Worm (Caenorhabditis elegans) whole organism, young adult: ENCODE measurements around the gene ZK829.7.

ENCODE experiments used
- B0019.2 ChIP-seq: fragments of 200-800 bp; sonication (Bioruptor generic); conservative IDR thresholded peaks from 2 replicates; pipeline ENCODE4 v1.3.6; 2022; ENCODE audit warnings: missing genetic modification reagents, missing genetic modification characterization, missing compliant biosample characterization
- B0261.1 ChIP-seq: sonication (generic microtip); optimal IDR thresholded peaks from 2 replicates; lab custom pipeline; 2016; ENCODE audit warnings: mild to moderate bottlenecking, missing genetic modification characterization, moderate library complexity, missing compliant biosample characterization
- C17E4.6 ChIP-seq: fragments of 200-800 bp; sonication (Bioruptor generic); IDR thresholded peaks from 2 replicates; pipeline ENCODE4 v1.3.6; 2022; ENCODE audit warnings: missing genetic modification reagents, missing genetic modification characterization, missing compliant biosample characterization
- D2030.7 ChIP-seq: fragments of 200-800 bp; sonication (Bioruptor generic); IDR thresholded peaks from 2 replicates; pipeline ENCODE4 v1.3.6; 2022; ENCODE audit warnings: missing genetic modification reagents, missing genetic modification characterization, missing compliant biosample characterization
- F23B12.7 ChIP-seq: sonication (generic microtip); optimal IDR thresholded peaks from 2 replicates; lab custom pipeline; 2017; ENCODE audit warnings: missing genetic modification characterization, mild to moderate bottlenecking, missing compliant biosample characterization, antibody characterized with exemption, moderate library complexity; ENCODE audit not compliant: insufficient read depth
- F33H1.4 ChIP-seq: fragments of 200-800 bp; sonication (Bioruptor generic); IDR thresholded peaks from 2 replicates; pipeline ENCODE4 v1.3.6; 2022; ENCODE audit warnings: missing genetic modification reagents, missing genetic modification characterization, missing compliant biosample characterization
- F37B4.10 ChIP-seq: fragments of 200-800 bp; sonication (Bioruptor generic); IDR thresholded peaks from 2 replicates; pipeline ENCODE4 v1.3.6; 2022; ENCODE audit warnings: missing genetic modification characterization, missing compliant biosample characterization
- F49E8.2 ChIP-seq: sonication (generic microtip); optimal IDR thresholded peaks from 3 replicates; lab custom pipeline; 2017; ENCODE audit warnings: missing genetic modification characterization, mild to moderate bottlenecking, missing compliant biosample characterization, antibody characterized with exemption, moderate library complexity; ENCODE audit not compliant: insufficient read depth
- F55B11.4 ChIP-seq: sonication (generic microtip); optimal IDR thresholded peaks from 2 replicates; lab custom pipeline; 2016; ENCODE audit warnings: missing compliant biosample characterization, missing genetic modification characterization, borderline replicate concordance; ENCODE audit not compliant: insufficient read depth
- F57A8.1 ChIP-seq: fragments of 200-800 bp; sonication (Bioruptor generic); optimal IDR thresholded peaks from 2 replicates; lab custom pipeline; 2018; ENCODE audit warnings: mild to moderate bottlenecking, missing genetic modification characterization, moderate library complexity, missing compliant biosample characterization
- F57C9.4 ChIP-seq: sonication (generic microtip); optimal IDR thresholded peaks from 2 replicates; lab custom pipeline; 2017; ENCODE audit warnings: mild to moderate bottlenecking, missing genetic modification characterization, missing compliant biosample characterization
- Y53G8AR.9 ChIP-seq: fragments of 200-800 bp; sonication (Bioruptor generic); conservative IDR thresholded peaks from 2 replicates; pipeline ENCODE4 v1.3.6; 2022; ENCODE audit warnings: missing genetic modification reagents, missing genetic modification characterization, missing compliant biosample characterization
- Y95B8A.8 ChIP-seq: fragments of 200-800 bp; sonication (Bioruptor generic); IDR thresholded peaks from 2 replicates; pipeline ENCODE4 v1.3.6; 2022; ENCODE audit warnings: missing genetic modification reagents, missing genetic modification characterization, missing compliant biosample characterization
- ama-1 ChIP-seq, 3 experiments: fragments of 150-350 bp in 1 of 3; sonication (generic microtip) in 2 of 3; optimal IDR thresholded peaks; 2 replicates each; lab custom pipeline; 2014 to 2018; ENCODE audit warnings: missing biosample characterization in 2 of 3, missing genetic modification characterization in 2 of 3, missing genetic modification reagents in 2 of 3
- aptf-3 ChIP-seq: fragments of 200-800 bp; sonication (Bioruptor generic); IDR thresholded peaks from 2 replicates; pipeline ENCODE4 v1.3.6; 2022; ENCODE audit warnings: missing genetic modification characterization, missing compliant biosample characterization
- attf-6 ChIP-seq: fragments of 200-800 bp; sonication (Bioruptor generic); IDR thresholded peaks from 2 replicates; pipeline ENCODE4 v1.3.6; 2022; ENCODE audit warnings: missing genetic modification reagents, missing genetic modification characterization, missing compliant biosample characterization
- bed-2 ChIP-seq: fragments of 200-800 bp; sonication (Bioruptor generic); IDR thresholded peaks from 2 replicates; pipeline ENCODE4 v1.3.6; 2022; ENCODE audit warnings: missing genetic modification reagents, missing genetic modification characterization, missing compliant biosample characterization
- cebp-2 ChIP-seq: fragments of 200-800 bp; sonication (Bioruptor generic); IDR thresholded peaks from 2 replicates; pipeline ENCODE4 v1.3.6; 2022; ENCODE audit warnings: missing genetic modification characterization, missing compliant biosample characterization
- ceh-100 ChIP-seq: fragments of 200-800 bp; sonication (Bioruptor generic); IDR thresholded peaks from 2 replicates; pipeline ENCODE4 v1.3.6; 2022; ENCODE audit warnings: missing genetic modification reagents, missing genetic modification characterization, missing compliant biosample characterization
- ceh-40 ChIP-seq: fragments of 200-800 bp; sonication (Bioruptor generic); IDR thresholded peaks from 2 replicates; pipeline ENCODE4 v1.3.6; 2022; ENCODE audit warnings: missing genetic modification characterization, missing compliant biosample characterization
- ceh-58 ChIP-seq: fragments of 200-800 bp; sonication (Bioruptor generic); IDR thresholded peaks from 2 replicates; pipeline ENCODE4 v1.3.6; 2022; ENCODE audit warnings: missing genetic modification characterization, missing compliant biosample characterization
- ceh-79 ChIP-seq: sonication (generic microtip); optimal IDR thresholded peaks from 2 replicates; lab custom pipeline; 2017; ENCODE audit warnings: mild to moderate bottlenecking, missing genetic modification characterization, missing compliant biosample characterization
- die-1 ChIP-seq: sonication (generic microtip); optimal IDR thresholded peaks from 2 replicates; lab custom pipeline; 2016; ENCODE audit warnings: missing genotype, mild to moderate bottlenecking, missing genetic modification characterization, missing compliant biosample characterization
- dpl-1 ChIP-seq: fragments of 150-350 bp; optimal IDR thresholded peaks from 2 replicates; lab custom pipeline; 2014; ENCODE audit warnings: missing biosample characterization, missing genetic modification reagents, missing genetic modification characterization
- efl-1 ChIP-seq: fragments of 150-350 bp; optimal IDR thresholded peaks from 2 replicates; lab custom pipeline; 2014; ENCODE audit warnings: missing biosample characterization, missing genetic modification reagents, missing genetic modification characterization
- egl-18 ChIP-seq: fragments of 200-800 bp; sonication (Bioruptor generic); IDR thresholded peaks from 2 replicates; pipeline ENCODE4 v1.3.6; 2022; ENCODE audit warnings: missing genetic modification reagents, missing genetic modification characterization, missing compliant biosample characterization
- egrh-3 ChIP-seq: fragments of 200-800 bp; sonication (Bioruptor generic); IDR thresholded peaks from 2 replicates; pipeline ENCODE4 v1.3.6; 2022; ENCODE audit warnings: missing genetic modification reagents, missing genetic modification characterization, missing compliant biosample characterization
- hlh-12 ChIP-seq: sonication (generic microtip); optimal IDR thresholded peaks from 2 replicates; lab custom pipeline; 2016; ENCODE audit warnings: missing genetic modification characterization, missing compliant biosample characterization
- hmg-1.2 ChIP-seq: fragments of 200-800 bp; sonication (Bioruptor generic); IDR thresholded peaks from 2 replicates; pipeline ENCODE4 v1.3.6; 2022; ENCODE audit warnings: missing genetic modification reagents, missing genetic modification characterization, missing compliant biosample characterization
- hsf-1 ChIP-seq: fragments of 200-800 bp; sonication (Bioruptor generic); IDR thresholded peaks from 2 replicates; pipeline ENCODE4 v1.3.6; 2022; ENCODE audit warnings: missing genetic modification reagents, missing genetic modification characterization, missing compliant biosample characterization
- lin-54 ChIP-seq: fragments of 200-800 bp; sonication (Bioruptor generic); optimal IDR thresholded peaks from 2 replicates; lab custom pipeline; 2018; ENCODE audit warnings: mild to moderate bottlenecking, missing genetic modification characterization, missing compliant biosample characterization
- mcd-1 ChIP-seq: fragments of 200-800 bp; sonication (Bioruptor generic); IDR thresholded peaks from 2 replicates; pipeline ENCODE4 v1.3.6; 2022; ENCODE audit warnings: missing genetic modification reagents, missing genetic modification characterization, missing compliant biosample characterization
- mel-28 ChIP-seq: sonication (generic microtip); optimal IDR thresholded peaks from 2 replicates; lab custom pipeline; 2016; ENCODE audit warnings: borderline replicate concordance, mild to moderate bottlenecking, missing genetic modification characterization, missing compliant biosample characterization
- mes-4 ChIP-seq: sonication (generic microtip); optimal IDR thresholded peaks from 2 replicates; lab custom pipeline; 2016; ENCODE audit warnings: missing genotype, missing genetic modification characterization, missing compliant biosample characterization
- nfya-2 ChIP-seq: fragments of 200-800 bp; sonication (Bioruptor generic); IDR thresholded peaks from 2 replicates; pipeline ENCODE4 v1.3.6; 2022; ENCODE audit warnings: missing genetic modification reagents, missing genetic modification characterization, missing compliant biosample characterization
- nhr-27 ChIP-seq: fragments of 200-800 bp; sonication (Bioruptor generic); optimal IDR thresholded peaks from 2 replicates; lab custom pipeline; 2018; ENCODE audit warnings: mild to moderate bottlenecking, missing genetic modification characterization, moderate library complexity, missing compliant biosample characterization
- nhr-80 ChIP-seq: sonication (generic microtip); optimal IDR thresholded peaks from 2 replicates; lab custom pipeline; 2016; ENCODE audit warnings: missing genetic modification characterization, missing compliant biosample characterization
- nhr-90 ChIP-seq: sonication (generic microtip); optimal IDR thresholded peaks from 2 replicates; lab custom pipeline; 2016; ENCODE audit warnings: missing genotype, mild to moderate bottlenecking, missing genetic modification characterization, missing compliant biosample characterization
- pha-4 ChIP-seq: fragments of 150-350 bp; sonication (generic microtip); optimal IDR thresholded peaks from 2 replicates; lab custom pipeline; 2014; ENCODE audit warnings: missing biosample characterization, missing genetic modification reagents, missing genetic modification characterization
- rcor-1 ChIP-seq: fragments of 200-800 bp; sonication (Bioruptor generic); IDR thresholded peaks from 2 replicates; pipeline ENCODE4 v1.3.6; 2022; ENCODE audit warnings: missing genetic modification reagents, missing genetic modification characterization, missing compliant biosample characterization
- rpc-1 ChIP-seq, 2 experiments: fragments of 150-350 bp in 1 of 2; sonication (generic microtip) in 1 of 2; optimal IDR thresholded peaks; 2 replicates each; lab custom pipeline; 2014 to 2018; ENCODE audit warnings: missing biosample characterization in 1 of 2, missing genetic modification characterization in 1 of 2, missing genetic modification reagents in 1 of 2, missing genotype in 1 of 2
- snpc-1.1 ChIP-seq: sonication (generic microtip); optimal IDR thresholded peaks from 2 replicates; lab custom pipeline; 2017; ENCODE audit warnings: missing genetic modification characterization, mild to moderate bottlenecking, missing compliant biosample characterization, antibody characterized with exemption, moderate library complexity, missing genotype, missing genetic modification reagents; ENCODE audit not compliant: insufficient read depth
- snpc-1.3 ChIP-seq: sonication (generic microtip); optimal IDR thresholded peaks from 2 replicates; lab custom pipeline; 2017; ENCODE audit warnings: missing genetic modification characterization, mild to moderate bottlenecking, missing compliant biosample characterization, antibody characterized with exemption, moderate library complexity, missing genotype, missing genetic modification reagents; ENCODE audit not compliant: insufficient read depth
- somi-1 ChIP-seq: fragments of 200-800 bp; sonication (Bioruptor generic); optimal IDR thresholded peaks from 2 replicates; lab custom pipeline; 2018; ENCODE audit warnings: mild to moderate bottlenecking, missing genetic modification characterization, missing compliant biosample characterization
- sptf-2 ChIP-seq: fragments of 200-800 bp; sonication (Bioruptor generic); optimal IDR thresholded peaks from 2 replicates; lab custom pipeline; 2018; ENCODE audit warnings: mild to moderate bottlenecking, missing genetic modification characterization, missing compliant biosample characterization
- unc-130 ChIP-seq: sonication (generic microtip); optimal IDR thresholded peaks from 2 replicates; lab custom pipeline; 2016; ENCODE audit warnings: missing genetic modification reagents, missing genetic modification characterization, missing compliant biosample characterization
- unc-62 ChIP-seq: fragments of 150-350 bp; optimal IDR thresholded peaks from 2 replicates; lab custom pipeline; 2014; ENCODE audit warnings: missing biosample characterization, missing genetic modification reagents, missing genetic modification characterization
- ztf-6 ChIP-seq: fragments of 200-800 bp; sonication (Bioruptor generic); IDR thresholded peaks from 2 replicates; pipeline ENCODE4 v1.3.6; 2022; ENCODE audit warnings: missing genetic modification reagents, missing genetic modification characterization, missing compliant biosample characterization

ZK829.7 gene

ce11 chrIV:11955592-11955991 lies 5.7 kb downstream of the ZK829.7 start (continued):
- TF ChIP-seq die-1 (tag; lab: Kevin White, UChicago), result peak; percentile 28
- 0 out of 2 replicates have a peak, but pooled peaks have one; percentile 16 for TF ChIP-seq rcor-1 (GFP tag; lab: Robert Waterston, UW)
- no peak for TF ChIP-seq cebp-2 (GFP tag; lab: Robert Waterston, UW)
- no peak for TF ChIP-seq F57A8.1 (GFP tag; lab: Kevin White, UChicago)
- peak; percentile 8 for TF ChIP-seq F23B12.7 (tag; lab: Kevin White, UChicago)
- TF ChIP-seq dpl-1 (GFP tag; lab: Kevin White, UChicago), result no peak
- TF ChIP-seq Y95B8A.8 (GFP tag; lab: Robert Waterston, UW), result no peak
- TF ChIP-seq aptf-3 (GFP tag; lab: Robert Waterston, UW), result no peak
- no peak for TF ChIP-seq F37B4.10 (GFP tag; lab: Robert Waterston, UW)
- TF ChIP-seq C17E4.6 (GFP tag; lab: Robert Waterston, UW), result no peak
- no peak for TF ChIP-seq bed-2 (GFP tag; lab: Robert Waterston, UW)
- peak; percentile 41 for TF ChIP-seq F49E8.2 (tag; lab: Kevin White, UChicago)
- no peak for TF ChIP-seq unc-130
- peak; percentile 64 for TF ChIP-seq ama-1 (optimal IDR thresholded peaks at IDR 0.05; lab: Kevin White, UChicago)
- TF ChIP-seq ama-1 (GFP tag; optimal IDR thresholded peaks at IDR 0.05; lab: Kevin White, UChicago), result peak in 1 of 2 experiments; percentile 24
- 0 out of 2 replicates have a peak, but pooled peaks have one; percentile 20 for TF ChIP-seq D2030.7
- no peak for TF ChIP-seq F33H1.4 (GFP tag; lab: Robert Waterston, UW)
- no peak for TF ChIP-seq egl-18 (GFP tag; lab: Robert Waterston, UW)
- TF ChIP-seq Y53G8AR.9, result peak; percentile 83
- TF ChIP-seq ceh-40 (GFP tag; lab: Robert Waterston, UW), result 0 out of 2 replicates have a peak, but pooled peaks have one; percentile 15
- no peak for TF ChIP-seq snpc-1.1 (tag; lab: Kevin White, UChicago)
- TF ChIP-seq ztf-6 (GFP tag; lab: Robert Waterston, UW), result no peak
- TF ChIP-seq nhr-80, result peak; percentile 95
- TF ChIP-seq F55B11.4 (tag; lab: Kevin White, UChicago), result no peak
- TF ChIP-seq hsf-1 (GFP tag; lab: Robert Waterston, UW), result peak; percentile 57; the same call in 1 of the 2 replicates
- TF ChIP-seq ceh-79, result no peak
- TF ChIP-seq mes-4 (tag; lab: Kevin White, UChicago), result no peak
- no peak for TF ChIP-seq nfya-2 (GFP tag; lab: Robert Waterston, UW)
- TF ChIP-seq pha-4 (tag; lab: Kevin White, UChicago), result peak; percentile 71
- TF ChIP-seq mcd-1 (GFP tag; lab: Robert Waterston, UW), result peak; percentile 44; the same call in 1 of the 2 replicates
- no peak for TF ChIP-seq F57C9.4 (tag; lab: Kevin White, UChicago)
- TF ChIP-seq sptf-2, result no peak
- TF ChIP-seq B0261.1 (tag; lab: Kevin White, UChicago), result no peak
- no peak for TF ChIP-seq mel-28 (tag; lab: Kevin White, UChicago)
- no peak for TF ChIP-seq egrh-3
- no peak for TF ChIP-seq somi-1
- TF ChIP-seq hmg-1.2 (GFP tag; lab: Robert Waterston, UW), result peak; percentile 26; the same call in 1 of the 2 replicates
- TF ChIP-seq nhr-90 (tag; lab: Kevin White, UChicago), result peak; percentile 25
- TF ChIP-seq efl-1 (GFP tag; lab: Kevin White, UChicago), result no peak
- TF ChIP-seq unc-62 (GFP tag; lab: Kevin White, UChicago), result no peak
- no peak for TF ChIP-seq ceh-100 (GFP tag; lab: Robert Waterston, UW)
- TF ChIP-seq B0019.2 (GFP tag; lab: Robert Waterston, UW), result no peak
- TF ChIP-seq rpc-1 (optimal IDR thresholded peaks at IDR 0.05; lab: Kevin White, UChicago), result no peak
- no peak for TF ChIP-seq rpc-1 (tag; optimal IDR thresholded peaks at IDR 0.05; lab: Kevin White, UChicago)
- no peak for TF ChIP-seq hlh-12 (tag; lab: Kevin White, UChicago)
- peak; percentile 51; the same call in 1 of the 2 replicates for TF ChIP-seq attf-6
- TF ChIP-seq snpc-1.3 (tag; lab: Kevin White, UChicago), result no peak
- no peak for TF ChIP-seq nhr-27 (tag; lab: Kevin White, UChicago)
- TF ChIP-seq ceh-58, result no peak
- peak; percentile 64 for TF ChIP-seq lin-54 (GFP tag; lab: Kevin White, UChicago)
